Fruit fly (Drosophila melanogaster) whole organism, embryonic: Measurements from ENCODE around the gene CG43134.

ENCODE experiments used
- Bgb ChIP-seq: fragments of 200-800 bp; sonication (Bioruptor generic); IDR thresholded peaks from 2 replicates; pipeline ENCODE4 v1.3.6; 2022; ENCODE audit warnings: missing biosample characterization, missing genetic modification characterization; ENCODE audit not compliant: partially characterized antibody
- CG10209 ChIP-seq: fragments of 200-800 bp; sonication (Bioruptor generic); optimal IDR thresholded peaks from 3 replicates; lab custom pipeline; 2017; ENCODE audit warnings: missing biosample characterization, mild to moderate bottlenecking, missing genetic modification characterization, missing genetic modification reagents
- CG11085 ChIP-seq: fragments of 200-800 bp; sonication (Bioruptor generic); IDR thresholded peaks from 2 replicates; pipeline ENCODE4 v1.3.6; 2022; ENCODE audit warnings: missing biosample characterization, missing genetic modification characterization
- CG1233 ChIP-seq: fragments of 200-800 bp; sonication (Bioruptor generic); optimal IDR thresholded peaks from 4 replicates; lab custom pipeline; 2018; ENCODE audit warnings: missing biosample characterization, mild to moderate bottlenecking, missing genetic modification characterization
- CG12659 ChIP-seq: fragments of 200-800 bp; sonication (Bioruptor generic); optimal IDR thresholded peaks from 3 replicates; lab custom pipeline; 2017; ENCODE audit warnings: mild to moderate bottlenecking, missing biosample characterization, missing genetic modification reagents, missing genetic modification characterization
- CG14667 ChIP-seq: fragments of 200-800 bp; sonication (Bioruptor generic); IDR thresholded peaks from 2 replicates; pipeline ENCODE4 v1.3.6; 2022; ENCODE audit warnings: missing biosample characterization, missing genetic modification characterization
- CG15011 ChIP-seq: fragments of 200-800 bp; sonication (Bioruptor generic); optimal IDR thresholded peaks from 3 replicates; lab custom pipeline; 2018; ENCODE audit warnings: missing biosample characterization, mild to moderate bottlenecking, missing genetic modification characterization
- CG2678 ChIP-seq: fragments of 200-800 bp; sonication (Bioruptor generic); optimal IDR thresholded peaks from 3 replicates; lab custom pipeline; 2019; ENCODE audit warnings: missing biosample characterization, mild to moderate bottlenecking, missing genetic modification characterization, moderate library complexity
- CG2875 ChIP-seq: fragments of 200-800 bp; sonication (Bioruptor generic); optimal IDR thresholded peaks from 2 replicates; lab custom pipeline; 2017; ENCODE audit warnings: missing biosample characterization, mild to moderate bottlenecking, missing genetic modification characterization, missing genetic modification reagents
- CG31441 ChIP-seq: fragments of 200-800 bp; sonication (Bioruptor generic); IDR thresholded peaks from 2 replicates; pipeline ENCODE4 v1.3.6; 2022; ENCODE audit warnings: missing biosample characterization, missing genetic modification characterization
- CG4424 ChIP-seq: fragments of 200-800 bp; sonication (Bioruptor generic); optimal IDR thresholded peaks from 3 replicates; lab custom pipeline; 2016; ENCODE audit warnings: missing biosample characterization, missing genetic modification characterization
- CG5245 ChIP-seq: fragments of 200-800 bp; sonication (Bioruptor generic); optimal IDR thresholded peaks from 3 replicates; lab custom pipeline; 2016; ENCODE audit warnings: missing biosample characterization, missing genetic modification characterization
- CG6683 ChIP-seq: fragments of 200-800 bp; sonication (Bioruptor generic); optimal IDR thresholded peaks from 2 replicates; lab custom pipeline; 2017; ENCODE audit warnings: missing biosample characterization, mild to moderate bottlenecking, missing genetic modification characterization, missing genetic modification reagents
- Dbx ChIP-seq: fragments of 200-800 bp; sonication (Bioruptor generic); IDR thresholded peaks from 3 replicates; pipeline ENCODE4 v1.3.6; 2022; ENCODE audit warnings: missing biosample characterization, missing genetic modification characterization
- Gsc ChIP-seq: fragments of 200-800 bp; sonication (Bioruptor generic); IDR thresholded peaks from 2 replicates; pipeline ENCODE4 v1.3.6; 2022; ENCODE audit warnings: missing biosample characterization, missing genetic modification characterization
- HLH3B ChIP-seq: fragments of 200-800 bp; sonication (Bioruptor generic); IDR thresholded peaks from 2 replicates; pipeline ENCODE4 v1.3.6; 2022; ENCODE audit warnings: missing biosample characterization, missing genetic modification characterization
- HLH54F ChIP-seq: fragments of 200-800 bp; sonication (Bioruptor generic); optimal IDR thresholded peaks from 3 replicates; lab custom pipeline; 2016; ENCODE audit warnings: missing biosample characterization, missing genetic modification characterization
- Hmx ChIP-seq: fragments of 200-800 bp; sonication (Bioruptor generic); optimal IDR thresholded peaks from 2 replicates; lab custom pipeline; 2016; ENCODE audit warnings: missing biosample characterization, missing genetic modification characterization
- Jarid2 ChIP-seq: fragments of 200-800 bp; sonication (Bioruptor generic); optimal IDR thresholded peaks from 3 replicates; lab custom pipeline; 2017; ENCODE audit warnings: mild to moderate bottlenecking, missing biosample characterization, missing genetic modification reagents, missing genetic modification characterization
- Mrtf ChIP-seq: fragments of 200-800 bp; sonication (Bioruptor generic); IDR thresholded peaks from 3 replicates; pipeline ENCODE4 v1.3.6; 2022; ENCODE audit warnings: missing biosample characterization, missing genetic modification characterization
- Rfx ChIP-seq: fragments of 200-800 bp; sonication (Bioruptor generic); IDR thresholded peaks from 2 replicates; pipeline ENCODE4 v1.3.6; 2022; ENCODE audit warnings: missing biosample characterization, missing genetic modification characterization
- Six4 ChIP-seq: fragments of 200-800 bp; sonication (Bioruptor generic); optimal IDR thresholded peaks from 2 replicates; lab custom pipeline; 2016; ENCODE audit warnings: missing biosample characterization, missing genetic modification characterization
- Spps ChIP-seq: fragments of 200-800 bp; sonication (Bioruptor generic); optimal IDR thresholded peaks from 2 replicates; lab custom pipeline; 2018; ENCODE audit warnings: missing biosample characterization, mild to moderate bottlenecking, missing genetic modification characterization
- Ssrp ChIP-seq: fragments of 200-800 bp; sonication (Bioruptor generic); optimal IDR thresholded peaks from 2 replicates; lab custom pipeline; 2018; ENCODE audit warnings: missing biosample characterization, mild to moderate bottlenecking, missing genetic modification characterization, moderate library complexity
- Vsx1 ChIP-seq: fragments of 200-800 bp; sonication (Bioruptor generic); optimal IDR thresholded peaks from 2 replicates; lab custom pipeline; 2017; ENCODE audit warnings: missing biosample characterization, mild to moderate bottlenecking, missing genetic modification characterization, missing genetic modification reagents
- ab ChIP-seq: fragments of 200-800 bp; sonication (Bioruptor generic); optimal IDR thresholded peaks from 2 replicates; lab custom pipeline; 2016; ENCODE audit warnings: missing biosample characterization, missing genetic modification characterization
- ara ChIP-seq: fragments of 200-800 bp; sonication (Bioruptor generic); IDR thresholded peaks from 2 replicates; pipeline ENCODE4 v1.3.6; 2022; ENCODE audit warnings: missing biosample characterization, missing genetic modification characterization
- cg ChIP-seq: fragments of 200-800 bp; sonication (Bioruptor generic); optimal IDR thresholded peaks from 3 replicates; lab custom pipeline; 2019; ENCODE audit warnings: missing biosample characterization, mild to moderate bottlenecking, missing genetic modification characterization, moderate library complexity
- chm ChIP-seq: fragments of 200-800 bp; sonication (Bioruptor generic); IDR thresholded peaks from 2 replicates; pipeline ENCODE4 v1.3.6; 2022; ENCODE audit warnings: missing biosample characterization, missing genetic modification characterization
- dysf ChIP-seq: fragments of 200-800 bp; sonication (Bioruptor generic); IDR thresholded peaks from 3 replicates; pipeline ENCODE4 v1.3.6; 2022; ENCODE audit warnings: missing biosample characterization, missing genetic modification characterization
- fd64A ChIP-seq: fragments of 200-800 bp; sonication (Bioruptor generic); optimal IDR thresholded peaks from 3 replicates; lab custom pipeline; 2018; ENCODE audit warnings: missing biosample characterization, mild to moderate bottlenecking, missing genetic modification characterization
- fu2 ChIP-seq: fragments of 200-800 bp; sonication (Bioruptor generic); optimal IDR thresholded peaks from 2 replicates; lab custom pipeline; 2016; ENCODE audit warnings: missing biosample characterization, missing genetic modification characterization
- gem ChIP-seq: fragments of 200-800 bp; sonication (Bioruptor generic); optimal IDR thresholded peaks from 2 replicates; lab custom pipeline; 2019; ENCODE audit warnings: missing biosample characterization, mild to moderate bottlenecking, missing genetic modification characterization, moderate library complexity
- grau ChIP-seq: fragments of 200-800 bp; optimal IDR thresholded peaks from 3 replicates; lab custom pipeline; 2019; ENCODE audit warnings: missing biosample characterization, mild to moderate bottlenecking, missing genetic modification characterization, moderate library complexity
- gro ChIP-seq: fragments of 200-800 bp; sonication (Bioruptor generic); optimal IDR thresholded peaks from 2 replicates; lab custom pipeline; 2016; ENCODE audit warnings: missing biosample characterization, missing genetic modification characterization
- ham ChIP-seq: fragments of 200-800 bp; sonication (Bioruptor generic); IDR thresholded peaks from 2 replicates; pipeline ENCODE4 v1.3.6; 2022; ENCODE audit warnings: missing biosample characterization, missing genetic modification characterization
- hkb ChIP-seq, 2 experiments: fragments of 200-800 bp in 1 of 2; fragments of >200 bp in 1 of 2; sonication (Bioruptor generic) in 1 of 2; IDR thresholded peaks in 1 of 2; optimal IDR thresholded peaks in 1 of 2; 2 replicates each; pipeline versions ENCODE4 v1.3.6 to Lab custom; 2017 to 2022; ENCODE audit warnings: missing biosample characterization in 1 of 2, missing genetic modification characterization in 1 of 2
- hth ChIP-seq: fragments of >200 bp; optimal IDR thresholded peaks from 2 replicates; lab custom pipeline; 2017; ENCODE audit warnings: inconsistent platforms
- jigr1 ChIP-seq: fragments of 200-800 bp; sonication (Bioruptor generic); IDR thresholded peaks from 3 replicates; pipeline ENCODE4 v1.3.6; 2022; ENCODE audit warnings: missing biosample characterization, missing genetic modification characterization
- kni ChIP-seq: fragments of 200-800 bp; sonication (Bioruptor generic); optimal IDR thresholded peaks from 3 replicates; lab custom pipeline; 2017; ENCODE audit warnings: mild to moderate bottlenecking, missing biosample characterization, missing genetic modification reagents, missing genetic modification characterization
- knrl ChIP-seq: fragments of 200-800 bp; sonication (Bioruptor generic); IDR thresholded peaks from 3 replicates; pipeline ENCODE4 v1.3.6; 2022; ENCODE audit warnings: missing biosample characterization, missing genetic modification characterization; ENCODE audit not compliant: partially characterized antibody
- mld ChIP-seq: fragments of 200-800 bp; sonication (Bioruptor generic); IDR thresholded peaks from 3 replicates; pipeline ENCODE4 v1.3.6; 2022; ENCODE audit warnings: missing biosample characterization, missing genetic modification characterization; ENCODE audit not compliant: partially characterized antibody
- pb ChIP-seq: fragments of 200-800 bp; sonication (Bioruptor generic); optimal IDR thresholded peaks from 3 replicates; lab custom pipeline; 2016; ENCODE audit warnings: missing biosample characterization, missing genetic modification characterization
- rib ChIP-seq: fragments of 200-800 bp; sonication (Bioruptor generic); IDR thresholded peaks from 2 replicates; pipeline ENCODE4 v1.3.6; 2022; ENCODE audit warnings: missing biosample characterization, missing genetic modification characterization
- slou ChIP-seq: fragments of 200-800 bp; sonication (Bioruptor generic); optimal IDR thresholded peaks from 3 replicates; lab custom pipeline; 2016; ENCODE audit warnings: missing biosample characterization, missing genetic modification characterization
- so ChIP-seq: fragments of 200-800 bp; sonication (Bioruptor generic); IDR thresholded peaks from 3 replicates; pipeline ENCODE4 v1.3.6; 2022; ENCODE audit warnings: missing biosample characterization, missing genetic modification characterization
- stwl ChIP-seq: fragments of 200-800 bp; sonication (Bioruptor generic); optimal IDR thresholded peaks from 3 replicates; lab custom pipeline; 2018; ENCODE audit warnings: missing biosample characterization, mild to moderate bottlenecking, missing genetic modification characterization, moderate library complexity
- vfl ChIP-seq: fragments of 200-800 bp; sonication (Bioruptor generic); optimal IDR thresholded peaks from 2 replicates; lab custom pipeline; 2016; ENCODE audit warnings: missing biosample characterization, missing genetic modification characterization
- wdn ChIP-seq: fragments of 200-800 bp; sonication (Bioruptor generic); IDR thresholded peaks from 2 replicates; pipeline ENCODE4 v1.3.6; 2022; ENCODE audit warnings: missing biosample characterization, missing genetic modification characterization
- wek ChIP-seq: fragments of 200-800 bp; sonication (Bioruptor generic); optimal IDR thresholded peaks from 3 replicates; lab custom pipeline; 2018; ENCODE audit warnings: missing biosample characterization, mild to moderate bottlenecking, missing genetic modification characterization, moderate library complexity
- zfh1 ChIP-seq: fragments of 200-800 bp; sonication (Bioruptor generic); IDR thresholded peaks from 3 replicates; pipeline ENCODE4 v1.3.6; 2022; ENCODE audit warnings: missing biosample characterization, missing genetic modification characterization

Gene CG43134

dm6 chrX:4262661-4263060 is 15.5 kb downstream of the CG43134 start (continued):
- no peak for TF ChIP-seq Mrtf
- TF ChIP-seq vfl (GFP tag; lab: Kevin White, UChicago) = no peak
- peak; percentile 22 for TF ChIP-seq wek (GFP tag; lab: Kevin White, UChicago)
- no peak for TF ChIP-seq rib (GFP tag; lab: Robert Waterston, UW)
- no peak for TF ChIP-seq Jarid2 (GFP tag; lab: Kevin White, UChicago)
- peak; percentile 22 for TF ChIP-seq CG1233 (GFP tag; lab: Kevin White, UChicago)
- no peak for TF ChIP-seq fd64A (GFP tag; lab: Kevin White, UChicago)
- TF ChIP-seq Gsc (GFP tag; lab: Robert Waterston, UW) = no peak
- no peak for TF ChIP-seq cg
- TF ChIP-seq HLH54F (GFP tag; lab: Kevin White, UChicago) = peak; percentile 19
- no peak for TF ChIP-seq ham (GFP tag; lab: Robert Waterston, UW)
- peak; percentile 64 for TF ChIP-seq grau
- no peak for TF ChIP-seq hkb (optimal IDR thresholded peaks at IDR 0.05; lab: Kevin White, UChicago)
- peak; percentile 44; the same call in 1 of the 2 replicates for TF ChIP-seq hkb (GFP tag; IDR thresholded peaks at IDR 0.05; lab: Robert Waterston, UW)
- no peak for TF ChIP-seq Bgb (GFP tag; lab: Robert Waterston, UW)
- TF ChIP-seq fu2 (GFP tag; lab: Kevin White, UChicago) = peak; percentile 13
- TF ChIP-seq zfh1 (GFP tag; lab: Robert Waterston, UW) = peak; percentile 60; the same call in 2 of the 3 replicates
- TF ChIP-seq Hmx (GFP tag; lab: Kevin White, UChicago) = no peak
- TF ChIP-seq ara (GFP tag; lab: Robert Waterston, UW) = peak; percentile 45; the same call in 1 of the 2 replicates
- TF ChIP-seq jigr1 (GFP tag; lab: Robert Waterston, UW) = no peak
- TF ChIP-seq dysf (GFP tag; lab: Robert Waterston, UW) = peak; percentile 64
- TF ChIP-seq chm = peak; percentile 51
- TF ChIP-seq CG10209 (GFP tag; lab: Kevin White, UChicago) = peak; percentile 37
- TF ChIP-seq mld = no peak
- no peak for TF ChIP-seq CG14667
- peak; percentile 12 for TF ChIP-seq CG5245 (GFP tag; lab: Kevin White, UChicago)
- peak; percentile 70 for TF ChIP-seq CG2678 (tag; lab: Kevin White, UChicago)
- TF ChIP-seq CG2875 (GFP tag; lab: Kevin White, UChicago) = no peak
- TF ChIP-seq gem (tag; lab: Kevin White, UChicago) = peak; percentile 68
- no peak for TF ChIP-seq CG15011 (GFP tag; lab: Kevin White, UChicago)
- TF ChIP-seq hth (lab: Kevin White, UChicago) = no peak
- TF ChIP-seq CG31441 (GFP tag; lab: Robert Waterston, UW) = 0 out of 2 replicates have a peak, but pooled peaks have one; percentile 42
- TF ChIP-seq kni (GFP tag; lab: Kevin White, UChicago) = no peak
- TF ChIP-seq CG6683 (GFP tag; lab: Kevin White, UChicago) = no peak
- TF ChIP-seq CG12659 (GFP tag; lab: Kevin White, UChicago) = peak; percentile 21
- TF ChIP-seq knrl (GFP tag; lab: Robert Waterston, UW) = no peak
- TF ChIP-seq HLH3B (GFP tag; lab: Robert Waterston, UW) = 0 out of 2 replicates have a peak, but pooled peaks have one; percentile 50
- TF ChIP-seq so (GFP tag; lab: Robert Waterston, UW) = no peak
- TF ChIP-seq slou = no peak
- peak; percentile 16 for TF ChIP-seq Six4 (GFP tag; lab: Kevin White, UChicago)
- TF ChIP-seq CG4424 (GFP tag; lab: Kevin White, UChicago) = peak; percentile 28
- TF ChIP-seq Dbx (GFP tag; lab: Robert Waterston, UW) = 0 out of 3 replicates have a peak, but pooled peaks have one; percentile 15
- TF ChIP-seq Vsx1 (GFP tag; lab: Kevin White, UChicago) = no peak
- TF ChIP-seq pb (GFP tag; lab: Kevin White, UChicago) = peak; percentile 5
- no peak for TF ChIP-seq stwl (tag; lab: Kevin White, UChicago)
- peak; percentile 16 for TF ChIP-seq Ssrp
- TF ChIP-seq gro (GFP tag; lab: Kevin White, UChicago) = no peak
- TF ChIP-seq Spps = no peak
- 0 out of 2 replicates have a peak, but pooled peaks have one; percentile 16 for TF ChIP-seq CG11085 (GFP tag; lab: Robert Waterston, UW)
- peak; percentile 72 for TF ChIP-seq Rfx (GFP tag; lab: Robert Waterston, UW)
- no peak for TF ChIP-seq ab
- no peak for TF ChIP-seq wdn (GFP tag; lab: Robert Waterston, UW)
